Worm (Caenorhabditis elegans): Measurements from ENCODE around the gene K02E7.7.

The K02E7.7 gene

DNA sequence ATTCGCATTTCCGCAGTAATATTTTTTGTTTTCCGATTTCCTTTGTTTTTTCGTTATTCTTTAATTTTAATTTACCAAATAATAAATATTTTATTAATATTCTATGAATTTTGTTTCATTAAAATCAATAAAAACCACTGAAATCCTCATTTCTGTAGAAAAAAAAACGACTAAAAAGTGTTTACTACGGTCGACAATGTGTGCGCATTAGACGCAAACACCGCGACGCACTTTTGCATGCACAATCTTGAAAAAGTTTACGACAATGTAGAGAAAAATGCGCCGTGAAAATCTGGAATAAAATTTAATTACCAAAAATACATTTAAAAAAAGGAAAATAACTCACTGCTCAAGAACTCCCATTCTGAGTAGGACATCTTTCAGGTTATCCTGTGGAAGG is 16.6 kb downstream of the K02E7.7 start:
- TF ChIP-seq nhr-237 (tag; optimal IDR thresholded peaks at IDR 0.05): no peak
- TF ChIP-seq daf-12 (tag; optimal IDR thresholded peaks at IDR 0.05): no peak
- TF ChIP-seq eor-1 (tag; optimal IDR thresholded peaks at IDR 0.05): no peak
- no peak for TF ChIP-seq nhr-43 (tag; optimal IDR thresholded peaks at IDR 0.05; ENCODE audit: poor library complexity, severe bottlenecking)
- TF ChIP-seq nhr-23 (tag; optimal IDR thresholded peaks at IDR 0.05): no peak
- TF ChIP-seq elt-1 (tag; optimal IDR thresholded peaks at IDR 0.05): no peak
- no peak for TF ChIP-seq ceh-82 (tag; optimal IDR thresholded peaks at IDR 0.05)
- TF ChIP-seq elt-2 (tag; optimal IDR thresholded peaks at IDR 0.05): no peak
- TF ChIP-seq tbx-2 (tag; optimal IDR thresholded peaks at IDR 0.05): no peak
- TF ChIP-seq lsy-12 (tag; optimal IDR thresholded peaks at IDR 0.05): no peak
- TF ChIP-seq nhr-76 (tag; optimal IDR thresholded peaks at IDR 0.05): no peak
- no peak for TF ChIP-seq nhr-12 (tag; optimal IDR thresholded peaks at IDR 0.05)
- no peak for TF ChIP-seq nfya-1 (tag; optimal IDR thresholded peaks at IDR 0.05; ENCODE audit: insufficient read depth)
- TF ChIP-seq unc-39 (tag; optimal IDR thresholded peaks at IDR 0.05): no peak
- no peak for TF ChIP-seq mml-1 (tag; optimal IDR thresholded peaks at IDR 0.05)
- no peak for TF ChIP-seq ceh-9 (tag; optimal IDR thresholded peaks at IDR 0.05)
- no peak for TF ChIP-seq lin-39 (tag; optimal IDR thresholded peaks at IDR 0.05)
- no peak for TF ChIP-seq snpc-4 (tag; optimal IDR thresholded peaks at IDR 0.05)
- TF ChIP-seq nhr-77 (tag; optimal IDR thresholded peaks at IDR 0.05): no peak

DNA sequence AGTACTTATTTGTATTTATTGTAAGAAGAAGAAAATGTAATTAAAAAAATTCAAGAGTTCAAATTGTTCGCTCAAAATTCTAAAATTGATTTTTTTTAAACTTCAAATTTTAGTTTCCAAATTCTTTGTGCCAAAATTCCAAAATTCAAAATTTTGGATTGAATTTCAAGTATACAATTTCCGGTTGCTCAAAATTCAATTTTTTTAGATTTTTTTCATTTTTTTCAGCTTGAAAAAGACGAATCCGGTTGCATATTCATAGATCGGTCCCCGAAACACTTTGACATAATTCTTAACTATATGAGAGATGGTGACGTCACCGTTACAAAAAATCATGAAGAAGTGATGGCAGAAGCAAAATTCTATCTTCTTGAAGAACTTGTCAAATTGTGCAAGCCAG is 17.3 kb downstream of the K02E7.7 start, which contains the start of gene K02E7.4:
Gene K02E7.4 (plus strand): TSS at position 301 of the 400 bp plus-strand sequence.
- TF ChIP-seq unc-39 (tag; optimal IDR thresholded peaks at IDR 0.05): no peak
- TF ChIP-seq fos-1 (tag; optimal IDR thresholded peaks at IDR 0.05): no peak

DNA sequence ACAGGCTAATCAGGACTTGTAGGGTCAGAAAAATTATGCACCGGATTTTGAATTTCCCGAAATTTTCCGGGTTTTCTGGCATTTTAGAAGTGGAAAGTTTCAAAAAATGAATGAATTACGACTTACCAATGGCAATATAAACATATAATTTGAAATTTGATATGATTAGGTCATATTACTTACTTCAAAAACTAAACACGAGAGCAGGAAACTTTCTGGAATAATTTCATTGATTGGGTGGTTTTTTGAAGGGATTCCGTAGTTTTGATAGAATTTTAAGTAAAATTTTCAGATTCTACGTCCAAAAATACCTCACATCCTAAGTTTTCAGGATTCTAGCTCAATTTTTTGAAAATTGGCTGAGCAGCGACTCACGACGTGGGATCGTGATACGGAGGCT is 20.6 kb downstream of the K02E7.7 start, which contains the start of gene K02E7.11:
Gene K02E7.11 (minus strand): TSS at position 101 of the 400 bp plus-strand sequence.
- no peak for TF ChIP-seq unc-62 (GFP tag; optimal IDR thresholded peaks at IDR 0.05)
- TF ChIP-seq nhr-11 (tag; optimal IDR thresholded peaks at IDR 0.05): no peak
- no peak for TF ChIP-seq daf-12 (tag; optimal IDR thresholded peaks at IDR 0.05)
- no peak for TF ChIP-seq elt-1 (tag; optimal IDR thresholded peaks at IDR 0.05)
- TF ChIP-seq lsy-12 (tag; optimal IDR thresholded peaks at IDR 0.05): no peak

DNA sequence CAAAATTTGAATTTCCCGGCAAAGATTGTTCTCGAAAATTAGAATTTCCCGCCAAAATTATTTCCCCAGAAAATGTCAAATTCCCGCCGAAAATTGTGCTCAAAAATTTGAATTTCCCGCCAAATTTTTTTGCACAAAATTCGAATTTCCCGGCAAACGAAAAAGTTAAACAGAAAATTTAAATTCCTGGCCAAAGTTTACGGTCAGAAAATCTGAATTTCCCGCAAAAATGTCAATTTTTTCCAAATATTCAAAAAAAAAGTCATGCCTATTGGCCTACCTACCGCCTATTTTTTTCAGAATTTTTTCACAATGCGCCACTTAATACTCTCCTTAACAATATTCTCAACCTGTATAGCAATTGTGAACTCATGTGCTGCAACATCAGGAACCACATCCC is 28.0 kb downstream of the K02E7.7 start, which contains the start of gene K02E7.1:
Gene K02E7.1 (plus strand): TSS at position 301 of the 400 bp plus-strand sequence.
- TF ChIP-seq nhr-43 (tag; optimal IDR thresholded peaks at IDR 0.05; ENCODE audit: poor library complexity, severe bottlenecking) (no peak), skn-1 (tag; optimal IDR thresholded peaks at IDR 0.05) (no peak), fos-1 (tag; optimal IDR thresholded peaks at IDR 0.05) (no peak), nfya-1 (tag; optimal IDR thresholded peaks at IDR 0.05; ENCODE audit: insufficient read depth) (no peak), pha-4 (tag; optimal IDR thresholded peaks at IDR 0.05) (no peak), ztf-11 (tag; optimal IDR thresholded peaks at IDR 0.05) (no peak), nhr-28 (tag; optimal IDR thresholded peaks at IDR 0.05) (no peak), nhr-12 (tag; optimal IDR thresholded peaks at IDR 0.05) (no peak), ZK546.5 (tag; optimal IDR thresholded peaks at IDR 0.05) (no peak), nhr-11 (tag; optimal IDR thresholded peaks at IDR 0.05) (no peak), zag-1 (tag; optimal IDR thresholded peaks at IDR 0.05) (no peak), lin-15B (tag; optimal IDR thresholded peaks at IDR 0.05) (no peak), lsy-12 (tag; optimal IDR thresholded peaks at IDR 0.05) (no peak)

DNA sequence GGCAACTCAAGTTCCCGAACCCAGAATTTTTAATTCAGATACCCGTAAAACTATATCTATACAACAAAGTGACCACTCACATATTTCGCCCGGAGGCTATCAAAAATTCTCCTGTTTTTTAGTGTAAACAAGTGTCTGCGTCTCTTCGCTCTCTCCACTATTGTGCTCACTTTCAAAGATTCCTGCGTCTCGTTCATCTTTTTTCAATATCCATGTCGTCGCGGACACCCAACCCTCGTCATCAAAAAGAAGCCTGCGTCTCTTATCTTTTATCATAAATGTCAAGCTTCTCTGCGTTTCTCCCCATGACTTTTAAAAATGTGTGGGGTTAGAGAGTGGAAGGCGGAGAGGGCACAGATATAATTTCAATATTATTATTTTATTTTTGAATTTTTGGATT is 30.1 kb downstream of the K02E7.7 start:
- TF ChIP-seq nhr-23 (tag; optimal IDR thresholded peaks at IDR 0.05) (no peak), egl-5 (tag; optimal IDR thresholded peaks at IDR 0.05) (peak; percentile 57), mml-1 (tag; optimal IDR thresholded peaks at IDR 0.05) (no peak), R02D3.7 (tag; optimal IDR thresholded peaks at IDR 0.05) (no peak), daf-12 (tag; optimal IDR thresholded peaks at IDR 0.05) (no peak), tbx-2 (tag; optimal IDR thresholded peaks at IDR 0.05) (no peak), lin-39 (tag; optimal IDR thresholded peaks at IDR 0.05) (peak; percentile 11), sea-2 (GFP tag; optimal IDR thresholded peaks at IDR 0.05) (no peak), hmg-11 (tag; optimal IDR thresholded peaks at IDR 0.05) (peak; percentile 59), nhr-43 (tag; optimal IDR thresholded peaks at IDR 0.05; ENCODE audit: poor library complexity, severe bottlenecking) (no peak), ZK546.5 (tag; optimal IDR thresholded peaks at IDR 0.05) (no peak), eor-1 (tag; optimal IDR thresholded peaks at IDR 0.05) (no peak), snpc-4 (tag; optimal IDR thresholded peaks at IDR 0.05) (peak; percentile 32), jun-1 (tag; optimal IDR thresholded peaks at IDR 0.05) (no peak), ceh-82 (tag; optimal IDR thresholded peaks at IDR 0.05) (no peak), zag-1 (tag; optimal IDR thresholded peaks at IDR 0.05) (no peak), skn-1 (tag; optimal IDR thresholded peaks at IDR 0.05) (peak; percentile 81), nhr-77 (tag; optimal IDR thresholded peaks at IDR 0.05) (no peak), lsy-12 (tag; optimal IDR thresholded peaks at IDR 0.05) (no peak), ceh-16 (tag; optimal IDR thresholded peaks at IDR 0.05) (no peak), egl-27 (tag; optimal IDR thresholded peaks at IDR 0.05) (no peak), nhr-25 (tag; optimal IDR thresholded peaks at IDR 0.05) (no peak), elt-2 (tag; optimal IDR thresholded peaks at IDR 0.05) (no peak), fos-1 (tag; optimal IDR thresholded peaks at IDR 0.05) (no peak), ceh-9 (tag; optimal IDR thresholded peaks at IDR 0.05) (no peak), nhr-67 (tag; optimal IDR thresholded peaks at IDR 0.05) (no peak), nhr-76 (tag; optimal IDR thresholded peaks at IDR 0.05) (no peak), ztf-11 (tag; optimal IDR thresholded peaks at IDR 0.05) (no peak), pqm-1 (tag; optimal IDR thresholded peaks at IDR 0.05) (no peak), nfya-1 (tag; optimal IDR thresholded peaks at IDR 0.05; ENCODE audit: insufficient read depth) (peak; percentile 61), nhr-11 (tag; optimal IDR thresholded peaks at IDR 0.05) (no peak), nhr-28 (tag; optimal IDR thresholded peaks at IDR 0.05) (no peak), ceh-28 (tag; optimal IDR thresholded peaks at IDR 0.05) (no peak), ama-1 (optimal IDR thresholded peaks at IDR 0.05) (no peak)
